Fruit fly (Drosophila melanogaster) whole organism, embryonic: ENCODE results near the gene pck.

Experiments
- Ada2b ChIP-seq: fragments of 200-800 bp; sonication (Bioruptor generic); IDR thresholded peaks from 2 replicates; pipeline ENCODE4 v1.3.6; 2022; ENCODE audit warnings: missing biosample characterization, missing genetic modification characterization
- Awh ChIP-seq: fragments of 200-800 bp; sonication (Bioruptor generic); IDR thresholded peaks from 2 replicates; pipeline ENCODE4, ENCODE4 v1.3.6; 2022; ENCODE audit warnings: missing biosample characterization, missing genetic modification characterization
- BtbVII ChIP-seq: fragments of 200-800 bp; sonication (Bioruptor generic); optimal IDR thresholded peaks from 3 replicates; lab custom pipeline; 2017; ENCODE audit warnings: missing biosample characterization, mild to moderate bottlenecking, missing genetic modification characterization
- CG1024 ChIP-seq: fragments of 200-800 bp; sonication (Bioruptor generic); IDR thresholded peaks from 2 replicates; pipeline ENCODE4 v1.3.6; 2022; ENCODE audit warnings: missing biosample characterization, missing genetic modification characterization
- CG10654 ChIP-seq: fragments of 200-800 bp; sonication (Bioruptor generic); optimal IDR thresholded peaks from 2 replicates; lab custom pipeline; 2016; ENCODE audit warnings: missing biosample characterization, missing genetic modification characterization
- CG11093 ChIP-seq: fragments of 200-800 bp; sonication (Bioruptor generic); IDR thresholded peaks from 3 replicates; pipeline ENCODE4 v1.3.6; 2022; ENCODE audit warnings: missing biosample characterization, missing genetic modification characterization
- CG11695 ChIP-seq: fragments of 200-800 bp; sonication (Bioruptor generic); IDR thresholded peaks from 3 replicates; pipeline ENCODE4 v1.3.6; 2022; ENCODE audit warnings: missing biosample characterization, missing genetic modification characterization
- CG12299 ChIP-seq: fragments of 200-800 bp; sonication (Bioruptor generic); optimal IDR thresholded peaks from 2 replicates; lab custom pipeline; 2018; ENCODE audit warnings: missing biosample characterization, mild to moderate bottlenecking, missing genetic modification characterization
- CG13296 ChIP-seq: fragments of 200-800 bp; sonication (Bioruptor generic); optimal IDR thresholded peaks from 3 replicates; lab custom pipeline; 2018; ENCODE audit warnings: missing biosample characterization, mild to moderate bottlenecking, missing genetic modification characterization
- CG13894 ChIP-seq: fragments of 200-800 bp; sonication (Bioruptor generic); optimal IDR thresholded peaks from 3 replicates; lab custom pipeline; 2018; ENCODE audit warnings: missing biosample characterization, mild to moderate bottlenecking, missing genetic modification characterization, moderate library complexity
- CG14441 ChIP-seq: fragments of 200-800 bp; sonication (Bioruptor generic); IDR thresholded peaks from 2 replicates; pipeline ENCODE4 v1.3.6; 2022; ENCODE audit warnings: missing biosample characterization, missing genetic modification characterization
- CG1529 ChIP-seq: fragments of 200-800 bp; sonication (Bioruptor generic); optimal IDR thresholded peaks from 3 replicates; lab custom pipeline; 2018; ENCODE audit warnings: missing biosample characterization, missing genetic modification characterization
- CG16815 ChIP-seq: fragments of 200-800 bp; sonication (Bioruptor generic); optimal IDR thresholded peaks from 3 replicates; lab custom pipeline; 2017; ENCODE audit warnings: missing biosample characterization, mild to moderate bottlenecking, missing genetic modification characterization
- CG17385 ChIP-seq: fragments of 200-800 bp; sonication (Bioruptor generic); optimal IDR thresholded peaks from 3 replicates; lab custom pipeline; 2018; ENCODE audit warnings: missing biosample characterization, mild to moderate bottlenecking, missing genetic modification characterization
- CG1832 ChIP-seq: fragments of 200-800 bp; sonication (Bioruptor generic); optimal IDR thresholded peaks from 2 replicates; lab custom pipeline; 2017; ENCODE audit warnings: missing biosample characterization, mild to moderate bottlenecking, missing genetic modification characterization, inconsistent platforms
- CG2116 ChIP-seq: fragments of 200-800 bp; sonication (Bioruptor generic); optimal IDR thresholded peaks from 3 replicates; lab custom pipeline; 2018; ENCODE audit warnings: missing biosample characterization, mild to moderate bottlenecking, missing genetic modification characterization
- CG30020 ChIP-seq: fragments of 200-800 bp; optimal IDR thresholded peaks from 2 replicates; lab custom pipeline; 2019; ENCODE audit warnings: missing biosample characterization, mild to moderate bottlenecking, missing genetic modification characterization, moderate library complexity
- CG30431 ChIP-seq: fragments of 200-800 bp; sonication (Bioruptor generic); optimal IDR thresholded peaks from 2 replicates; lab custom pipeline; 2017; ENCODE audit warnings: missing biosample characterization, missing genetic modification characterization
- CG31224 ChIP-seq: fragments of 200-800 bp; sonication (Bioruptor generic); IDR thresholded peaks from 2 replicates; pipeline ENCODE4 v1.3.6; 2022; ENCODE audit warnings: missing biosample characterization, missing genetic modification characterization
- CG4617 ChIP-seq: fragments of 200-800 bp; sonication (Bioruptor generic); optimal IDR thresholded peaks from 3 replicates; lab custom pipeline; 2016; ENCODE audit warnings: missing biosample characterization, missing genetic modification characterization, borderline replicate concordance
- CG4820 ChIP-seq: fragments of 200-800 bp; sonication (Bioruptor generic); optimal IDR thresholded peaks from 3 replicates; lab custom pipeline; 2016; ENCODE audit warnings: missing biosample characterization, missing genetic modification characterization
- CG5180 ChIP-seq: fragments of 200-800 bp; sonication (Bioruptor generic); optimal IDR thresholded peaks from 3 replicates; lab custom pipeline; 2017; ENCODE audit warnings: missing biosample characterization, missing genetic modification characterization, mild to moderate bottlenecking, moderate library complexity, missing genetic modification reagents
- CG5245 ChIP-seq: fragments of 200-800 bp; sonication (Bioruptor generic); optimal IDR thresholded peaks from 3 replicates; lab custom pipeline; 2016; ENCODE audit warnings: missing biosample characterization, missing genetic modification characterization
- CG6272 ChIP-seq: fragments of 200-800 bp; sonication (Bioruptor generic); IDR thresholded peaks from 2 replicates; pipeline ENCODE4 v1.3.6; 2022; ENCODE audit warnings: missing biosample characterization, missing genetic modification characterization
- CG8290 ChIP-seq, 3 experiments: fragments of 200-800 bp; sonication (Bioruptor generic); optimal IDR thresholded peaks; 2 replicates each; lab custom pipeline; 2016 to 2019; ENCODE audit warnings: missing biosample characterization in 3 of 3, missing genetic modification characterization in 3 of 3, mild to moderate bottlenecking in 2 of 3, moderate library complexity in 1 of 3
- CG8944 ChIP-seq: fragments of 200-800 bp; sonication (Bioruptor generic); optimal IDR thresholded peaks from 3 replicates; lab custom pipeline; 2016; ENCODE audit warnings: missing biosample characterization, missing genetic modification characterization
- Dll ChIP-seq: fragments of 200-800 bp; sonication (Bioruptor generic); IDR thresholded peaks from 4 replicates; pipeline ENCODE4 v1.3.6; 2022; ENCODE audit warnings: missing biosample characterization, missing genetic modification characterization; ENCODE audit not compliant: partially characterized antibody
- Elba2 ChIP-seq: fragments of 200-800 bp; sonication (Bioruptor generic); optimal IDR thresholded peaks from 3 replicates; lab custom pipeline; 2016; ENCODE audit warnings: missing biosample characterization, missing genetic modification characterization
- Gsc ChIP-seq: fragments of 200-800 bp; sonication (Bioruptor generic); IDR thresholded peaks from 2 replicates; pipeline ENCODE4 v1.3.6; 2022; ENCODE audit warnings: missing biosample characterization, missing genetic modification characterization
- Hmx ChIP-seq: fragments of 200-800 bp; sonication (Bioruptor generic); optimal IDR thresholded peaks from 2 replicates; lab custom pipeline; 2016; ENCODE audit warnings: missing biosample characterization, missing genetic modification characterization
- Hr3 ChIP-seq: fragments of 200-800 bp; sonication (Bioruptor generic); optimal IDR thresholded peaks from 3 replicates; lab custom pipeline; 2016; ENCODE audit warnings: missing biosample characterization, missing genetic modification characterization
- MTF-1 ChIP-seq: fragments of 200-800 bp; sonication (Bioruptor generic); optimal IDR thresholded peaks from 2 replicates; lab custom pipeline; 2018; ENCODE audit warnings: missing biosample characterization, mild to moderate bottlenecking, missing genetic modification characterization, borderline replicate concordance
- Max ChIP-seq: fragments of 200-800 bp; sonication (Bioruptor generic); optimal IDR thresholded peaks from 2 replicates; lab custom pipeline; 2016; ENCODE audit warnings: missing biosample characterization, mild to moderate bottlenecking, missing genetic modification characterization
- Meics ChIP-seq: fragments of 200-800 bp; sonication (Bioruptor generic); optimal IDR thresholded peaks from 2 replicates; lab custom pipeline; 2017; ENCODE audit warnings: missing biosample characterization, mild to moderate bottlenecking, missing genetic modification characterization
- Nf-YA ChIP-seq: fragments of 200-800 bp; sonication (Bioruptor generic); IDR thresholded peaks from 2 replicates; pipeline ENCODE4 v1.3.6; 2022; ENCODE audit warnings: missing biosample characterization, missing genetic modification characterization
- Scr ChIP-seq: fragments of 200-800 bp; sonication (Bioruptor generic); IDR thresholded peaks from 2 replicates; pipeline ENCODE4 v1.3.6; 2022; ENCODE audit warnings: missing biosample characterization, missing genetic modification characterization; ENCODE audit not compliant: partially characterized antibody
- Side ChIP-seq: fragments of 200-800 bp; sonication (Bioruptor generic); optimal IDR thresholded peaks from 2 replicates; lab custom pipeline; 2016; ENCODE audit warnings: missing biosample characterization, missing genetic modification characterization
- Stat92E ChIP-seq, 3 experiments: fragments of >200 bp in 2 of 3; fragments of 200-800 bp in 1 of 3; sonication (Bioruptor generic) in 1 of 3; optimal IDR thresholded peaks; 2 replicates each; lab custom pipeline; 2017 to 2019; ENCODE audit warnings: missing biosample characterization in 3 of 3, missing genetic modification characterization in 3 of 3, mild to moderate bottlenecking in 1 of 3, moderate library complexity in 1 of 3
- az2 ChIP-seq: fragments of 200-800 bp; sonication (Bioruptor generic); optimal IDR thresholded peaks from 3 replicates; lab custom pipeline; 2016; ENCODE audit warnings: missing biosample characterization, missing genetic modification characterization
- cato ChIP-seq: fragments of 200-800 bp; sonication (Bioruptor generic); optimal IDR thresholded peaks from 2 replicates; lab custom pipeline; 2016; ENCODE audit warnings: missing biosample characterization, missing genetic modification characterization, borderline replicate concordance
- crp ChIP-seq, 2 experiments: fragments of 200-800 bp; sonication (Bioruptor generic); optimal IDR thresholded peaks; 2 replicates in 1 of 2; 3 replicates in 1 of 2; lab custom pipeline; 2017; ENCODE audit warnings: missing biosample characterization in 2 of 2, missing genetic modification characterization in 2 of 2, mild to moderate bottlenecking in 1 of 2, moderate library complexity in 1 of 2
- gfzf ChIP-seq: fragments of 200-800 bp; sonication (Bioruptor generic); optimal IDR thresholded peaks from 2 replicates; lab custom pipeline; 2016; ENCODE audit warnings: missing biosample characterization, mild to moderate bottlenecking, missing genetic modification characterization, moderate library complexity
- luna ChIP-seq: fragments of 200-800 bp; sonication (Bioruptor generic); optimal IDR thresholded peaks from 2 replicates; lab custom pipeline; 2016; ENCODE audit warnings: missing biosample characterization, missing genetic modification characterization
- sens ChIP-seq: fragments of 200-800 bp; sonication (Bioruptor generic); peaks from one replicate; lab custom pipeline; 2016; ENCODE audit warnings: missing biosample characterization, missing genetic modification characterization
- seq ChIP-seq: fragments of 200-800 bp; sonication (Bioruptor generic); IDR thresholded peaks from 2 replicates; pipeline ENCODE4 v1.3.6; 2022; ENCODE audit warnings: missing biosample characterization, missing genetic modification characterization
- sim ChIP-seq: fragments of 200-800 bp; sonication (Bioruptor generic); IDR thresholded peaks from 2 replicates; pipeline ENCODE4 v1.3.6; 2022; ENCODE audit warnings: missing biosample characterization, missing genetic modification characterization
- tgo ChIP-seq: fragments of 200-800 bp; sonication (Bioruptor generic); IDR thresholded peaks from 3 replicates; pipeline ENCODE4 v1.3.6; 2022; ENCODE audit warnings: missing biosample characterization, missing genetic modification characterization
- trem ChIP-seq: fragments of 200-800 bp; optimal IDR thresholded peaks from 3 replicates; lab custom pipeline; 2019; ENCODE audit warnings: missing biosample characterization, mild to moderate bottlenecking, missing genetic modification characterization, moderate library complexity
- ttk ChIP-seq: fragments of 200-800 bp; sonication (Bioruptor generic); IDR thresholded peaks from 2 replicates; pipeline ENCODE4 v2.1.2; 2022; ENCODE audit warnings: missing biosample characterization, missing genetic modification characterization

pck gene

DNA sequence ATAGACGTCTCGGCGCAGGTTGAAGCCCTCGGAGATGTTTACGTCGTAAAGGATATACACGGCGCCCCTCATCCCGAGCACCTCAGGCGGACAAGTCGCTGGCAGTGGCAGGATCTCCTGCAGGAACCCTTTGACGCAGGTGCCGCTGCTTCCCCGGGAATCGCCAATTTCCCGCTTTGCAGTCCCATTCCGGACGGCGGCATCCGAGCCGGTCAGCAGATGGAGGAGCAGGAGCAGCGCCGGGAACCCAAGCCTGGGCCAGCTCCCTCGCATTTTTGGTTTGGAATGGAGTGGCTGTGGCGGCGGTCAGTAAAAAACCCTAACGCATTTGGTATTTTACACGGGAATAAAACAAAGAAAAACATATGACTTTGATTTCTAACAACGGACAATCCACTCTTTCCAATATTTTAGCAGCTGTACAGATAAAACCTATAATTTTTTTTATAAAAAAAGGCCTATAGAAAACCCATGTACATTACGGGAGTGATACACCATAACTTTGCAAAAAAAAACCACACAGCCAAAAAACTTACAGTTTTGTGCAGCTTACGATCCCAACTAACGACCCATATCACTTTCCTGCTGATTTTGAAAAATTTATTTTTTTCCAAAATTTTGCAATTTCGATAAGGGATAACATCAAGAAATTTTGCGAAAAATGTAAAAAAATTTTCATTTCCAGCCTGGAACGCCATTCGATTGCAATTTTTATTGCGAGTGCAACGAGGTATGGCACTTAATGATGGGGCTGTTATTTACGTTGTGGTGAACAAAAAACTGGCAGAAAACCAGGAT, 4.6 kb upstream of the pck start, which contains the start of the genes O-fut2 and CG14777:
TSS of gene O-fut2 (minus strand) at position 290 of the 798 bp plus-strand sequence.
TSS of gene CG14777 (plus strand) at position 428 of the 798 bp plus-strand sequence.
- TF ChIP-seq CG31224 (GFP tag; lab: Robert Waterston, UW) (no peak), CG8944 (GFP tag; lab: Kevin White, UChicago) (no peak), CG4820 (GFP tag; lab: Kevin White, UChicago) (no peak), Max (no peak), Hmx (no peak), CG13296 (GFP tag; lab: Kevin White, UChicago) (no peak), MTF-1 (GFP tag; lab: Kevin White, UChicago) (no peak), CG16815 (GFP tag; lab: Kevin White, UChicago) (no peak), Hr3 (GFP tag; lab: Kevin White, UChicago) (no peak), cato (GFP tag; lab: Kevin White, UChicago) (no peak), seq (GFP tag; lab: Robert Waterston, UW) (no peak), tgo (GFP tag; lab: Robert Waterston, UW) (0 out of 3 replicates have a peak, but pooled peaks have one; percentile 16), sens (peak; percentile 63), Gsc (GFP tag; lab: Robert Waterston, UW) (no peak), CG8290 (GFP tag; optimal IDR thresholded peaks at IDR 0.05; lab: Kevin White, UChicago) (no peak), CG8290 (tag; optimal IDR thresholded peaks at IDR 0.05; lab: Kevin White, UChicago) (no peak), ttk (no peak), CG5245 (no peak), BtbVII (no peak), sim (GFP tag; lab: Robert Waterston, UW) (no peak), Side (GFP tag; lab: Kevin White, UChicago) (no peak), Scr (GFP tag; lab: Robert Waterston, UW) (no peak), luna (GFP tag; lab: Kevin White, UChicago) (no peak), CG30020 (tag; lab: Kevin White, UChicago) (no peak), az2 (GFP tag; lab: Kevin White, UChicago) (peak; percentile 9), CG17385 (no peak), Nf-YA (GFP tag; lab: Robert Waterston, UW) (no peak), CG1529 (no peak), CG12299 (no peak), Ada2b (no peak), CG6272 (GFP tag; lab: Robert Waterston, UW) (no peak), Elba2 (GFP tag; lab: Kevin White, UChicago) (no peak), CG11695 (GFP tag; lab: Robert Waterston, UW) (no peak), CG1024 (GFP tag; lab: Robert Waterston, UW) (no peak), CG2116 (peak; percentile 15), trem (tag; lab: Kevin White, UChicago) (peak; percentile 17), CG14441 (GFP tag; lab: Robert Waterston, UW) (0 out of 2 replicates have a peak, but pooled peaks have one; percentile 32), CG30431 (GFP tag; lab: Kevin White, UChicago) (no peak), Meics (GFP tag; lab: Kevin White, UChicago) (no peak), Dll (no peak), Stat92E (GFP tag; optimal IDR thresholded peaks at IDR 0.05; lab: Kevin White, UChicago) (no peak), gfzf (GFP tag; lab: Kevin White, UChicago) (peak; percentile 66), CG10654 (GFP tag; lab: Kevin White, UChicago) (no peak), Awh (GFP tag; lab: Robert Waterston, UW) (no peak), crp (GFP tag; optimal IDR thresholded peaks at IDR 0.05; lab: Kevin White, UChicago) (peak in 1 of 2 experiments; percentile 67), CG11093 (no peak), CG4617 (GFP tag; lab: Kevin White, UChicago) (no peak), CG13894 (no peak), CG1832 (no peak), CG5180 (no peak)
